Fruit fly (Drosophila melanogaster): ENCODE results near the gene CG13308.

CG13308 gene

DNA sequence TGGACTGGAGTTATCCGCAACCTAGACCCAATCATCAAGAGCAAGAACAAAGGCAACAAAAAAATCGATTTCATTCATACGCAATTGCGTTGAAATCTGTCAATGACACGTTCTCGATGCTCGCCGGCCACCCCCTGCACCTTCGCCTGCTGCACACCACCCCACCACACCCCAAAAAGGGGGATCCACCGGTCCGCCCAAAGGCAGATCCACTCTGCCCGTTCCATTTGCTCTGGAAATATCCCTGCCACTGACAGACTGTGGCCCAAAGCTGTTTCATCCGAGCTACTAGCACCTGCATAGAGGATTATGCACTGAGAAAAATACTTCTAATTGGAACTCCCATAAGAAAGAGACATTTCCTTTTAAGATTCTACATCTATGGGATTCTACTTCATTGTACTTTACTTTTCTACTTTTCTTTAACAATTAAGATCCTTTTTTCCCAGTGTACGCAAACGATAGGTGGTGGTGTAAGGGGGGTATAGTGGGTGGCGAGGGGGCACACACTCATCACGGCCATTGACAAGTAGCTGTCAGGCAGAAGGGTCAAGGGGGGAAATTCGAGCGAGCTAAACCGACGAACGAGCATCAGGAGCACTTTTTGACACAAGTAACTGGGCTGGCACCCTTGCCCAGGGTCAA is 15.5 kb downstream of the CG13308 start (continued):
- peak; percentile 47 for TF ChIP-seq Smox (GFP tag; optimal IDR thresholded peaks at IDR 0.05)
- TF ChIP-seq CG6854 (GFP tag; optimal IDR thresholded peaks at IDR 0.05): no peak
- no peak for TF ChIP-seq Ets21C (GFP tag; optimal IDR thresholded peaks at IDR 0.05)
- peak; percentile 53; the same call in 1 of the 2 replicates for TF ChIP-seq Gug (GFP tag; IDR thresholded peaks at IDR 0.05)
- no peak for TF ChIP-seq dac (GFP tag; optimal IDR thresholded peaks at IDR 0.05)
- no peak for TF ChIP-seq Blimp-1 (GFP tag; optimal IDR thresholded peaks at IDR 0.05)
- TF ChIP-seq ss (GFP tag; optimal IDR thresholded peaks at IDR 0.05): peak; percentile 76 to 81
- TF ChIP-seq Met (GFP tag; optimal IDR thresholded peaks at IDR 0.05): peak; percentile 55
- TF ChIP-seq topi (GFP tag; optimal IDR thresholded peaks at IDR 0.05): peak; percentile 35

DNA sequence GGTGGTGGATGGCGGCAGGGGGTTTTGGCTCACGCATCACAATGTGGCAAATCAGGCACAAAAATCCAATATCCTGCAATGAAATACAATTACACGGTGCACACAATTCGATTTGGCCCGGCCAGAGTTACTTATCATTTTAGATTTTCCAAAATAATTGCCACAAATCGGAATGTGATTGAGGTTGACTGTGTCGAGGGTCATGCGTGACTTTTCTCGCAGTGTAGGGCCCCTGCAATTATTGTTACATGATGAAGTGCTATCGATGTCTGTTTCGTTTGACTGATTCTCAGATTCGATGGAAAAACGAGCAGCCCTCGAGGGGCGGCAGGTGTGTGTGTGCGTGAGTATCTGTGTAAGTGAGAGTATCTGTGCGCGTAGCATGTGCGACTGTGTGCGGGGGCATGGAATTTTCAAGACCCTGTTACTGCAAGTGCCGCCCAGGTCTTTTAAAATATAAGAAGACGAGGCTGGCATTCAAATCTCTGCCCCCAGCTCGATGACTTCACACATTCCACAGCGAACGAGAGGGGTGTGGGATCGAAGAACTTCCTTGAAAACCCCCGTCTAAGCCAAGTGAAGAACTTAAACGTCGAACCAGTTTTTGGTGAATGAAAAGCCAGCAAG is 16.2 kb downstream of the CG13308 start:
- TF ChIP-seq ss (GFP tag; optimal IDR thresholded peaks at IDR 0.05) (no peak), CG11762 (GFP tag; optimal IDR thresholded peaks at IDR 0.05; ENCODE audit: insufficient read depth) (peak; percentile 12), spab (GFP tag; optimal IDR thresholded peaks at IDR 0.05) (peak; percentile 22), CG6792 (GFP tag; optimal IDR thresholded peaks at IDR 0.05) (no peak), Eip75B (GFP tag; optimal IDR thresholded peaks at IDR 0.05) (no peak), CG6163 (GFP tag; IDR thresholded peaks at IDR 0.05) (0 out of 3 replicates have a peak, but pooled peaks have one; percentile 7), Lpt (GFP tag; optimal IDR thresholded peaks at IDR 0.05) (no peak), fd59A (GFP tag; optimal IDR thresholded peaks at IDR 0.05) (no peak), achi (GFP tag; optimal IDR thresholded peaks at IDR 0.05) (no peak), svp (GFP tag) (peak; percentile 58), Eip78C (GFP tag) (peak; percentile 6), Hr4 (GFP tag; optimal IDR thresholded peaks at IDR 0.05) (no peak), CG3032 (tag; optimal IDR thresholded peaks at IDR 0.05) (no peak), CG15336 (GFP tag; IDR thresholded peaks at IDR 0.05) (no peak), CG6854 (GFP tag; optimal IDR thresholded peaks at IDR 0.05) (no peak), OdsH (GFP tag; optimal IDR thresholded peaks at IDR 0.05) (no peak), dac (GFP tag; optimal IDR thresholded peaks at IDR 0.05) (no peak), pdm3 (GFP tag; optimal IDR thresholded peaks at IDR 0.05) (no peak), Hr39 (GFP tag; optimal IDR thresholded peaks at IDR 0.05) (peak; percentile 33), CG9139 (GFP tag; optimal IDR thresholded peaks at IDR 0.05) (no peak), Ets96B (tag; optimal IDR thresholded peaks at IDR 0.05) (no peak), Blimp-1 (GFP tag; optimal IDR thresholded peaks at IDR 0.05) (peak; percentile 1), CG31627 (GFP tag; optimal IDR thresholded peaks at IDR 0.05) (peak; percentile 12), Met (GFP tag; optimal IDR thresholded peaks at IDR 0.05) (no peak), Sox15 (GFP tag; optimal IDR thresholded peaks at IDR 0.05) (no peak), CG8119 (GFP tag; IDR thresholded peaks at IDR 0.05) (no peak), eg (GFP tag; IDR thresholded peaks at IDR 0.05) (no peak), CG3919 (GFP tag; optimal IDR thresholded peaks at IDR 0.05) (peak; percentile 22), acj6 (GFP tag; optimal IDR thresholded peaks at IDR 0.05) (no peak), fkh (GFP tag; optimal IDR thresholded peaks at IDR 0.05) (no peak), CG4318 (GFP tag; optimal IDR thresholded peaks at IDR 0.05) (no peak)

DNA sequence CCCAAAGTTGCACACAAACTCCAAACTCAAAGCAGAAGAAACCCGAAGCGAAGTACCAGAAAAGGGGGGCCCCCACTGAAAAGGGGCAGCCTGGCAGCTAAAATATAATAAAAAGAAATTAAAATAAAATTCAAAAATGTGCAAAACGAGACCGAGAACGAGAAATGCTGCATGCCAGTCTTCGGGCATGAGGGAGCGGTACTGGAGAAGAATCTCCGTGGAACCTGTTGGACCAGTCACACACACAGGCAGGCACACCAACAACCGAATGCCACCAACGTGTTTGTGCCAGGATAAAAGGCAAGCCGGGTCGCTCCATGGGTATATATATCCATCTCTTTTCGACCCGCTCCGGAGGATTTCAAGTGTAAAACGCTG is 16.7 kb downstream of the CG13308 start:
- peak; percentile 18 for TF ChIP-seq vri (GFP tag; optimal IDR thresholded peaks at IDR 0.05)
- no peak for TF ChIP-seq Hr39 (GFP tag; optimal IDR thresholded peaks at IDR 0.05)
- TF ChIP-seq svp (GFP tag): peak; percentile 43
- no peak for TF ChIP-seq topi (GFP tag; optimal IDR thresholded peaks at IDR 0.05)
- TF ChIP-seq CG11762 (GFP tag; optimal IDR thresholded peaks at IDR 0.05; ENCODE audit: insufficient read depth): no peak
- TF ChIP-seq CG11902 (GFP tag; optimal IDR thresholded peaks at IDR 0.05): no peak
- TF ChIP-seq CG6276 (GFP tag; optimal IDR thresholded peaks at IDR 0.05): peak; percentile 37
- TF ChIP-seq CG15336 (GFP tag; IDR thresholded peaks at IDR 0.05): peak; percentile 25; the same call in 1 of the 2 replicates
- no peak for TF ChIP-seq CG7368 (GFP tag; optimal IDR thresholded peaks at IDR 0.05)
- no peak for TF ChIP-seq salr (GFP tag; optimal IDR thresholded peaks at IDR 0.05)
- TF ChIP-seq CG1621 (tag; optimal IDR thresholded peaks at IDR 0.05): peak; percentile 68
- no peak for TF ChIP-seq dac (GFP tag; optimal IDR thresholded peaks at IDR 0.05)
- TF ChIP-seq fd59A (GFP tag; optimal IDR thresholded peaks at IDR 0.05): no peak
- TF ChIP-seq CG31627 (GFP tag; optimal IDR thresholded peaks at IDR 0.05): no peak
- TF ChIP-seq Ets96B (tag; optimal IDR thresholded peaks at IDR 0.05): peak; percentile 29
- no peak for TF ChIP-seq CG3919 (GFP tag; optimal IDR thresholded peaks at IDR 0.05)
- TF ChIP-seq CG6854 (GFP tag; optimal IDR thresholded peaks at IDR 0.05): peak; percentile 30
- no peak for TF ChIP-seq CG10631 (GFP tag; optimal IDR thresholded peaks at IDR 0.05)
- peak; percentile 7 for TF ChIP-seq Eip75B (GFP tag; optimal IDR thresholded peaks at IDR 0.05)
- peak; percentile 34 for TF ChIP-seq spab (GFP tag; optimal IDR thresholded peaks at IDR 0.05)
- TF ChIP-seq Sox14 (GFP tag; optimal IDR thresholded peaks at IDR 0.05): no peak
- TF ChIP-seq CG6792 (GFP tag; optimal IDR thresholded peaks at IDR 0.05): no peak
- no peak for TF ChIP-seq CG16779 (tag; optimal IDR thresholded peaks at IDR 0.05)
- peak; percentile 3 for TF ChIP-seq CG9139 (GFP tag; optimal IDR thresholded peaks at IDR 0.05)
- TF ChIP-seq Smox (GFP tag; optimal IDR thresholded peaks at IDR 0.05): no peak
- no peak for TF ChIP-seq Hr38 (GFP tag; optimal IDR thresholded peaks at IDR 0.05)
- TF ChIP-seq OdsH (GFP tag; optimal IDR thresholded peaks at IDR 0.05): no peak
